Worm (Caenorhabditis elegans) whole organism, early embryonic: ENCODE data around the gene W07G4.5.

Experiments used
- B0310.2 ChIP-seq: sonication (generic microtip); optimal IDR thresholded peaks from 2 replicates; lab custom pipeline; 2016; ENCODE audit warnings: mild to moderate bottlenecking, missing genetic modification characterization, missing compliant biosample characterization
- F13C5.2 ChIP-seq: sonication (generic microtip); optimal IDR thresholded peaks from 2 replicates; lab custom pipeline; 2017; ENCODE audit warnings: mild to moderate bottlenecking, missing genetic modification characterization, inconsistent platforms, missing compliant biosample characterization
- ama-1 ChIP-seq: fragments of 150-350 bp; optimal IDR thresholded peaks from 2 replicates; lab custom pipeline; 2014
- flt-1 ChIP-seq: fragments of 200-800 bp; sonication (Bioruptor generic); IDR thresholded peaks from 2 replicates; pipeline ENCODE4 v1.3.6; 2022; ENCODE audit warnings: missing genetic modification characterization, missing compliant biosample characterization
- hmg-4 ChIP-seq: fragments of 200-800 bp; sonication (Bioruptor generic); optimal IDR thresholded peaks from 2 replicates; lab custom pipeline; 2018; ENCODE audit warnings: mild to moderate bottlenecking, missing genetic modification characterization, missing compliant biosample characterization
- pes-1 ChIP-seq: fragments of 200-800 bp; sonication (Bioruptor generic); IDR thresholded peaks from 2 replicates; pipeline ENCODE4 v1.3.6; 2022; ENCODE audit warnings: missing genetic modification reagents, missing genetic modification characterization, missing compliant biosample characterization
- scrt-1 ChIP-seq: fragments of 200-800 bp; sonication (Bioruptor generic); IDR thresholded peaks from 2 replicates; pipeline ENCODE4 v1.3.6; 2022; ENCODE audit warnings: missing genetic modification characterization, missing compliant biosample characterization
- sea-1 ChIP-seq: fragments of 200-800 bp; sonication (Bioruptor generic); conservative IDR thresholded peaks from 2 replicates; pipeline ENCODE4 v1.3.6; 2022; ENCODE audit warnings: missing genetic modification characterization, missing compliant biosample characterization
- tbx-11 ChIP-seq: fragments of 200-800 bp; sonication (Bioruptor generic); IDR thresholded peaks from 2 replicates; pipeline ENCODE4 v1.3.6; 2022; ENCODE audit warnings: missing genetic modification characterization, missing compliant biosample characterization
- tbx-37 ChIP-seq: fragments of 200-800 bp; sonication (Bioruptor generic); conservative IDR thresholded peaks from 2 replicates; pipeline ENCODE4 v1.3.6; 2022; ENCODE audit warnings: missing genetic modification reagents, missing genetic modification characterization, missing compliant biosample characterization
- tra-4 ChIP-seq: sonication (generic microtip); optimal IDR thresholded peaks from 2 replicates; lab custom pipeline; 2017; ENCODE audit warnings: missing genetic modification characterization, missing compliant biosample characterization

DNA sequence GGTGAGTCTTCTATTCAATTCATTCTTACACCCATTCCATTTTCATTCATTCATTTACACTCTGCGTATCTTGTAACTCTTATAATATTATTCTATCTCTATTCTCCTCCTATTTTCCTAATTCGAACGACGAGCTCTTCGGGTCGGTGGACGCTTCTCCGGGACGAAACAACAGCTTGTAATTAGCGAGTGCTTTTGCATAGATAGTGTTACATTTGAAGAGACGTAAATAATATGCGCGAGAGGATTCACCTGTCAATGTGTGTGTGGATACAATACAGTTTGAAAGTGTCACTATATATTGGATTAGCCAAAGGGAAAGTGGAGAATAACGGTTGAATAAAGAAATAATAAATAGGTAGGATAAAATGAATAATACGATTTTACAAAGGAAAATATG lies 27.1 kb upstream of the W07G4.5 start:
- TF ChIP-seq hmg-4 (GFP tag; lab: Kevin White, UChicago) (no peak), F13C5.2 (no peak), ama-1 (lab: Kevin White, UChicago) (no peak), tbx-11 (no peak), scrt-1 (GFP tag; lab: Robert Waterston, UW) (no peak), B0310.2 (tag; lab: Kevin White, UChicago) (no peak), tbx-37 (GFP tag; lab: Robert Waterston, UW) (no peak), flt-1 (GFP tag; lab: Robert Waterston, UW) (no peak), pes-1 (GFP tag; lab: Robert Waterston, UW) (no peak), tra-4 (tag; lab: Kevin White, UChicago) (no peak), sea-1 (no peak)
